Fruit fly (Drosophila melanogaster): Measurements from ENCODE around the gene CG33159.

Gene CG33159

dm6 chr3L:3240597-3241367, 36.5 kb upstream of the CG33159 start (continued):
- TF ChIP-seq lz (GFP tag; optimal IDR thresholded peaks at IDR 0.05) (peak; percentile 86), fd85E (GFP tag; optimal IDR thresholded peaks at IDR 0.05) (peak; percentile 77), Sox102F (GFP tag; optimal IDR thresholded peaks at IDR 0.05) (peak; percentile 88), ss (GFP tag; optimal IDR thresholded peaks at IDR 0.05) (peak; percentile 99), CG6808 (GFP tag; optimal IDR thresholded peaks at IDR 0.05) (peak; percentile 98), Hr39 (GFP tag; optimal IDR thresholded peaks at IDR 0.05) (peak; percentile 88), CG15336 (GFP tag; IDR thresholded peaks at IDR 0.05) (peak; percentile 86), Smox (GFP tag; optimal IDR thresholded peaks at IDR 0.05) (peak; percentile 83), achi (GFP tag; optimal IDR thresholded peaks at IDR 0.05) (peak; percentile 96), salr (GFP tag; optimal IDR thresholded peaks at IDR 0.05) (peak; percentile 65 to 93), dsx (GFP tag; optimal IDR thresholded peaks at IDR 0.05; ENCODE audit: poor library complexity, severe bottlenecking) (peak; percentile 97), cyc (GFP tag; optimal IDR thresholded peaks at IDR 0.05) (peak; percentile 92), net (GFP tag; optimal IDR thresholded peaks at IDR 0.05) (peak; percentile 88), CG6854 (GFP tag; optimal IDR thresholded peaks at IDR 0.05) (peak; percentile 96), CG6276 (GFP tag; optimal IDR thresholded peaks at IDR 0.05) (peak; percentile 87), CG7368 (GFP tag; optimal IDR thresholded peaks at IDR 0.05) (peak; percentile 91), svp (GFP tag) (peak; percentile 98), CG10669 (GFP tag; optimal IDR thresholded peaks at IDR 0.05) (peak; percentile 98), Eip78C (GFP tag) (peak; percentile 97), Sox15 (GFP tag; optimal IDR thresholded peaks at IDR 0.05) (peak; percentile 93)

dm6 chr3L:3239785-3240596, 35.7 kb upstream of the CG33159 start:
- TF ChIP-seq CG6854 (GFP tag; optimal IDR thresholded peaks at IDR 0.05) (no peak), Hr39 (GFP tag; optimal IDR thresholded peaks at IDR 0.05) (peak; percentile 76), CG8319 (GFP tag; optimal IDR thresholded peaks at IDR 0.05) (no peak), CG34406 (GFP tag; optimal IDR thresholded peaks at IDR 0.05) (peak; percentile 52), esn (GFP tag; optimal IDR thresholded peaks at IDR 0.05) (peak; percentile 51), Lpt (GFP tag; optimal IDR thresholded peaks at IDR 0.05) (peak; percentile 31), Eip78C (GFP tag) (peak; percentile 94), Smox (GFP tag; optimal IDR thresholded peaks at IDR 0.05) (peak; percentile 71), pdm3 (GFP tag; optimal IDR thresholded peaks at IDR 0.05) (peak; percentile 75), CG6808 (GFP tag; optimal IDR thresholded peaks at IDR 0.05) (no peak), Sox14 (GFP tag; optimal IDR thresholded peaks at IDR 0.05) (peak; percentile 74), vri (GFP tag; optimal IDR thresholded peaks at IDR 0.05) (peak; percentile 59), Blimp-1 (GFP tag; optimal IDR thresholded peaks at IDR 0.05) (no peak), achi (GFP tag; optimal IDR thresholded peaks at IDR 0.05) (peak; percentile 53), CG11762 (GFP tag; optimal IDR thresholded peaks at IDR 0.05; ENCODE audit: insufficient read depth) (no peak), CG32006 (GFP tag; optimal IDR thresholded peaks at IDR 0.05) (peak; percentile 5), Sox15 (GFP tag; optimal IDR thresholded peaks at IDR 0.05) (peak; percentile 56), Eip75B (GFP tag; optimal IDR thresholded peaks at IDR 0.05) (peak; percentile 61), dsx (GFP tag; optimal IDR thresholded peaks at IDR 0.05; ENCODE audit: poor library complexity, severe bottlenecking) (peak; percentile 77), CG6792 (GFP tag; optimal IDR thresholded peaks at IDR 0.05) (peak; percentile 59), CG1621 (tag; optimal IDR thresholded peaks at IDR 0.05) (peak; percentile 79), CG9139 (GFP tag; optimal IDR thresholded peaks at IDR 0.05) (no peak), net (GFP tag; optimal IDR thresholded peaks at IDR 0.05) (peak; percentile 69), CG16779 (tag; optimal IDR thresholded peaks at IDR 0.05) (peak; percentile 22), CG10669 (GFP tag; optimal IDR thresholded peaks at IDR 0.05) (no peak), OdsH (GFP tag; optimal IDR thresholded peaks at IDR 0.05) (peak; percentile 69), fd59A (GFP tag; optimal IDR thresholded peaks at IDR 0.05) (peak; percentile 71), CG8632 (GFP tag; optimal IDR thresholded peaks at IDR 0.05) (peak; percentile 36), svp (GFP tag) (peak; percentile 93), lz (GFP tag; optimal IDR thresholded peaks at IDR 0.05) (peak; percentile 52), Hr4 (GFP tag; optimal IDR thresholded peaks at IDR 0.05) (peak; percentile 60), eg (GFP tag; IDR thresholded peaks at IDR 0.05) (0 out of 3 replicates have a peak, but pooled peaks have one; percentile 21), cyc (GFP tag; optimal IDR thresholded peaks at IDR 0.05) (no peak), CG31627 (GFP tag; optimal IDR thresholded peaks at IDR 0.05) (peak; percentile 73), CG7368 (GFP tag; optimal IDR thresholded peaks at IDR 0.05) (no peak), Sox102F (GFP tag; optimal IDR thresholded peaks at IDR 0.05) (peak; percentile 78), Met (GFP tag; optimal IDR thresholded peaks at IDR 0.05) (peak; percentile 62), Gug (GFP tag; IDR thresholded peaks at IDR 0.05) (no peak), ss (GFP tag; optimal IDR thresholded peaks at IDR 0.05) (peak in 1 of 2 experiments; percentile 10), CG15336 (GFP tag; IDR thresholded peaks at IDR 0.05) (peak; percentile 55), salr (GFP tag; optimal IDR thresholded peaks at IDR 0.05) (peak; percentile 6 to 85)
